Worm (Caenorhabditis elegans): ENCODE data around the gene sptl-1.

DNA sequence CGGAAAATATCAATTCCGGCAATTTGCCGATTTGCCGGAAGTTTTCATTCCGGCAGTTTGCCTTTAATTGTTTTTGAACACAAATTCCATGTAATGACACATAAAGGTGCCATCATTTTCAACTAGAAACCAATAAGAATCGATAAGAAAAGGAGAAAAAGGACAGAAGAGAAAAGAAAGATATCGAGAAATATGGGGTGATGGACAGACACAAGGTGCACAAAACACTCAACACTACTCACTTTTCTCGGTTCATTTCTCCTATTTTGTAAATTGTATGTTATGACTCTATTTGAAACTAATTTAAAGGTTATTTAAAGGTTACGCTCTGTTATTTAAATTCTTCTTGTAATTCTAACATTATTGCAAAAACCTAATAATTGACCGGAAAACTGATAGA lies 590 bp upstream of the sptl-1 start:
- no peak for TF ChIP-seq flt-1 (GFP tag; IDR thresholded peaks at IDR 0.05)
- TF ChIP-seq T22C8.4 (GFP tag; IDR thresholded peaks at IDR 0.05) = no peak
- no peak for TF ChIP-seq ztf-23 (GFP tag; IDR thresholded peaks at IDR 0.05)
- no peak for TF ChIP-seq cog-1 (tag; optimal IDR thresholded peaks at IDR 0.05)
- no peak for TF ChIP-seq med-1 (GFP tag; optimal IDR thresholded peaks at IDR 0.05; ENCODE audit: insufficient read depth)

Data from whole organism, midembryonic.